Worm (Caenorhabditis elegans): Measurements from ENCODE around the gene dylt-3.

DNA sequence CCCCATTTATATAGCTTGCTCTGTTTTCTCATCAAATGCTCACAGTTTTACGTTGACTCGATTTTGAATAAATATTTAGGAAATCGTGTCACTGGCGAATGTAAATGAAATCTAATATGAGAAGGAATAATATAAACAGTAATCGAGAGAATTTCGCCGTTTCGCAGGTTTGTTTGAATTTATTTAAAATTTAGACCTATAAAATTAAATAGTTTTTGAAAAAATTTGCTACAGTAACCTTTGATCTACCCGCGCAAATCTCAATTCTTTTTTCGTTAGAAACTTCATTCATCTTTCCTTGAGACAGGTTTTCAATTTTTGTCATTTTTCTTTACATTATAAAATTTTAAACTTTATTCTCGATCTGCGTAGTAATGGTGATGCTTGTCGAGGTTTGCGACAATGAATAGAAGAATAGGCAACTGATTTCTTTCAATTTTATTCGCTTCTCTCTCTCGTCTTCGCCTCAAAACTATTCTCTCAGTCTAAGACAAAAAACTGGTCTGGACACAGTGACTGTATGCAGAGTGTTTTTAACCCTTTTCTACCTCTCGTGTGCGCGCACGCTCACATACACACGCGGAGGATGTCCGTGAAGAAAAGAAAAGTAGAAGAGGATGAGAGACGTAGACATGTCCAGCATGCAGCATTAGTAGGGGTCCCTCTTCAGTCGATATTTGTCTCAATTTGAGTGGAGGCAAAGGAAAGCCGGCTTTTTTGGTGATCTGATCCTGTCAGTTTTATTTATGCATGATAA, 41.0 kb downstream of the dylt-3 start, which contains the start of gene dab-1:
- TF ChIP-seq lin-13 (tag; optimal IDR thresholded peaks at IDR 0.05) (no peak), lsy-2 (tag; optimal IDR thresholded peaks at IDR 0.05) (no peak), ces-1 (GFP tag; optimal IDR thresholded peaks at IDR 0.05) (no peak), unc-39 (tag; optimal IDR thresholded peaks at IDR 0.05) (no peak), nhr-12 (tag; optimal IDR thresholded peaks at IDR 0.05) (no peak), blmp-1 (tag; optimal IDR thresholded peaks at IDR 0.05) (no peak), snpc-4 (tag; optimal IDR thresholded peaks at IDR 0.05) (no peak), unc-120 (tag; optimal IDR thresholded peaks at IDR 0.05; ENCODE audit: poor library complexity, severe bottlenecking) (no peak), lin-32 (GFP tag; optimal IDR thresholded peaks at IDR 0.05) (no peak), unc-62 (GFP tag; optimal IDR thresholded peaks at IDR 0.05) (no peak), ham-2 (GFP tag; optimal IDR thresholded peaks at IDR 0.05) (peak; percentile 41)

All from whole organism, mixed stage, embryonic.